Worm (Caenorhabditis elegans) whole organism, midembryonic: ENCODE results near the gene selt-1.2.

Experiments
- T22C8.4 ChIP-seq: fragments of 200-800 bp; sonication (Bioruptor generic); IDR thresholded peaks from 2 replicates; pipeline ENCODE4 v1.3.6; 2022; ENCODE audit warnings: missing genetic modification characterization, missing compliant biosample characterization
- med-1 ChIP-seq: sonication (generic microtip); optimal IDR thresholded peaks from 2 replicates; lab custom pipeline; 2017; ENCODE audit warnings: missing genetic modification characterization, mild to moderate bottlenecking, missing compliant biosample characterization, antibody characterized with exemption, missing genetic modification reagents; ENCODE audit not compliant: insufficient read depth
- ztf-23 ChIP-seq: fragments of 200-800 bp; sonication (Bioruptor generic); IDR thresholded peaks from 2 replicates; pipeline ENCODE4 v1.3.6; 2022; ENCODE audit warnings: missing genetic modification reagents, missing genetic modification characterization, missing compliant biosample characterization
- ztf-29 ChIP-seq: fragments of 200-800 bp; sonication (Bioruptor generic); IDR thresholded peaks from 2 replicates; pipeline ENCODE4 v1.3.6; 2022; ENCODE audit warnings: missing genetic modification reagents, missing genetic modification characterization, missing compliant biosample characterization

DNA sequence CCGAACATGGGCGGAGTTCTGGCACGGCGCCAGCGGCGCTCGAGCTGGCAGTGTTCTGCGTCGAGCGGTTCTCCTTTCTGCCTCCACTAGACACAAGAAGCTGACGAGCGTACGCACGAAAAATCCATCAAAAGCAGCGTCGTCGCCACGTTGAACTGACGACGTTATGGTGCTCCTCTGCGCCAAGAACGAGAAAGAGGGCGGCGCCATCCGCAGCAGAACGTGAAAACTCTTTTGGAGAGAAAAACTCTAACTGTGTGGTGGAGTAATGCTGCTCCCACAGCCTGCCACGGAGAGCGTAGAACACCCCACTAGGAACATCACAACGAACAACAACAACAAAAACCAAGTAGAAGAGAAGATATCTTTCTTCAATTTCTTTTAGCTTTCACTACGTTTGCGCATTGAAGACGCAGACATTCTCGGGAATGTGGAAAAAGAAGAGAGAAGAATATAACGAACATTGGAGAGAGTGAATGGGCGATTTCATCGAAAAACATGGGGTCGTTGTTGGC lies 25.2 kb downstream of the selt-1.2 start:
- no peak for TF ChIP-seq T22C8.4 (GFP tag; lab: Robert Waterston, UW)
- TF ChIP-seq ztf-23 (GFP tag; lab: Robert Waterston, UW), result no peak
- TF ChIP-seq ztf-29, result no peak
- TF ChIP-seq med-1 (GFP tag; lab: Kevin White, UChicago), result no peak
